Fruit fly (Drosophila melanogaster) whole organism, prepupa: ENCODE measurements around the gene Tmc.

ENCODE experiments used
- CG8119 ChIP-seq: fragments of 200-800 bp; sonication (Bioruptor generic); IDR thresholded peaks from 3 replicates; pipeline ENCODE4 v1.3.6; 2022; ENCODE audit warnings: missing biosample characterization, missing genetic modification characterization
- Gug ChIP-seq: fragments of 200-800 bp; sonication (Bioruptor generic); IDR thresholded peaks from 2 replicates; pipeline ENCODE4 v1.3.6; 2022; ENCODE audit warnings: missing biosample characterization, missing genetic modification characterization
- esn ChIP-seq: fragments of 200-800 bp; sonication (Bioruptor generic); optimal IDR thresholded peaks from 2 replicates; lab custom pipeline; 2016; ENCODE audit warnings: missing biosample characterization, mild to moderate bottlenecking, missing genetic modification characterization, moderate library complexity
- fd59A ChIP-seq: fragments of 200-800 bp; sonication (Bioruptor generic); optimal IDR thresholded peaks from 2 replicates; lab custom pipeline; 2017; ENCODE audit warnings: missing biosample characterization, mild to moderate bottlenecking, missing genetic modification characterization, missing genetic modification reagents

DNA sequence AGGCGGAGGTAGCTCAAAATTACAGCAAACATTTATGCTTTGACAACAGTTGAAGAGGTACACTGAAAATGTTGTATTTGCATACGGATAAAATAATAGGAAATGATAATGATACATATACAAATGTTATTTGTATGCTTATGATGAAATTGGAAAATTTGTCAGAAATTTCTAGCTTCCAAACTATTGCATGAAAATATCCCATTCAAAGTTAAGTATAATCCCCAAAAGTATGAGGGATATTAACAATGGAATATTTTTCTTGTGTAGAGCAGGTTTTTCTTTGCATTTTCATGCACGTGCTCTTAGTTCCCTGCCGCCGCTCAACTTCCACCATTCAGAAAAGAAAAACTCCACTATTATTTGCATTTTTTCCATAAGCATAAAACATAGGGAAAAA is 42.6 kb upstream of the Tmc start:
- TF ChIP-seq fd59A, result no peak
- TF ChIP-seq esn (GFP tag; lab: Kevin White, UChicago), result no peak
- TF ChIP-seq Gug (GFP tag; lab: Robert Waterston, UW), result no peak
- peak; percentile 43; the same call in 1 of the 3 replicates for TF ChIP-seq CG8119 (GFP tag; lab: Robert Waterston, UW)
